Worm (Caenorhabditis elegans) whole organism, late embryonic: ENCODE measurements around the gene xpd-1.

Experiments used
- Y22D7AL.16 ChIP-seq: sonication (generic microtip); optimal IDR thresholded peaks from 2 replicates; lab custom pipeline; 2016; ENCODE audit warnings: missing genetic modification characterization, missing compliant biosample characterization
- ahr-1 ChIP-seq: sonication (generic microtip); optimal IDR thresholded peaks from 2 replicates; lab custom pipeline; 2016; ENCODE audit warnings: missing genetic modification characterization, missing compliant biosample characterization
- madf-2 ChIP-seq: sonication (generic microtip); optimal IDR thresholded peaks from 2 replicates; lab custom pipeline; 2017; ENCODE audit warnings: missing genetic modification characterization, missing compliant biosample characterization

- TF ChIP-seq ahr-1 (tag; lab: Kevin White, UChicago) (no peak), madf-2 (tag; lab: Kevin White, UChicago) (no peak), Y22D7AL.16 (no peak)
Observed at ce11 chrIII:282506-282905, 17.6 kb downstream of the xpd-1 start.
